Worm (Caenorhabditis elegans) whole organism, young adult: Measurements from ENCODE around the gene Y6E2A.5.
"Not testable (repeated sequence)": the region's sequence is repeated elsewhere in the genome, so short reads cannot be mapped to it uniquely, and the experiment has no call there.

ENCODE experiments used
- akir-1 ChIP-seq: fragments of 200-800 bp; sonication (Bioruptor generic); optimal IDR thresholded peaks from 2 replicates; lab custom pipeline; 2018; ENCODE audit warnings: mild to moderate bottlenecking, missing genetic modification characterization, moderate library complexity, missing compliant biosample characterization
- dpl-1 ChIP-seq: fragments of 150-350 bp; optimal IDR thresholded peaks from 2 replicates; lab custom pipeline; 2014; ENCODE audit warnings: missing biosample characterization, missing genetic modification reagents, missing genetic modification characterization
- efl-1 ChIP-seq: fragments of 150-350 bp; optimal IDR thresholded peaks from 2 replicates; lab custom pipeline; 2014; ENCODE audit warnings: missing biosample characterization, missing genetic modification reagents, missing genetic modification characterization
- lsl-1 ChIP-seq: fragments of 200-800 bp; sonication (Bioruptor generic); optimal IDR thresholded peaks from 2 replicates; lab custom pipeline; 2018; ENCODE audit warnings: mild to moderate bottlenecking, missing genetic modification characterization, moderate library complexity, missing compliant biosample characterization
- unc-130 ChIP-seq: sonication (generic microtip); optimal IDR thresholded peaks from 2 replicates; lab custom pipeline; 2016; ENCODE audit warnings: missing genetic modification reagents, missing genetic modification characterization, missing compliant biosample characterization
- zfh-2 ChIP-seq: fragments of 200-800 bp; sonication (Bioruptor generic); conservative IDR thresholded peaks from 2 replicates; pipeline ENCODE4 v1.3.6; 2022; ENCODE audit warnings: missing genetic modification reagents, missing genetic modification characterization, missing compliant biosample characterization

DNA sequence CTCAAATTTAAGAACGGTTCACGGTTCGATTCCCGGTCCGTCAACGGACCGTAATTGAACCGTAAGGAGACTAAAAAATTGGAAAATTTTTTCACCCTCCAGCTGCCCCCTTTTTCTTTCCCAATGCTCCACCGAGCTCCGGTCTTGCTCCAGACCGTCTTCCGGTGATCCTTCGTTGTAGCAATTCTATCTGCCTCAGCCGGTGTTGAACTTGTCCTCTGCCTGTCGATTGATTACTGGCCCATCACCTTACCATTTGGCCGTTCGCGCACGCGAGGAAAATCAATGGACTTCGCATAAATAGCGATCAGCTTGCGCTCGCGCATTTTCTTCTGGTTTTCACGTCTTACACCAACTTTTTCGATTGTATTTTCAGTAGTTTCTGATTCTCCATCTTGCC lies 48.9 kb upstream of the Y6E2A.5 start:
- TF ChIP-seq zfh-2 (GFP tag; lab: Robert Waterston, UW); unc-130 (GFP tag; lab: Kevin White, UChicago); dpl-1; akir-1 (GFP tag; lab: Kevin White, UChicago); efl-1 (GFP tag; lab: Kevin White, UChicago); lsl-1 (GFP tag; lab: Kevin White, UChicago): not testable (repeated sequence)
